Fruit fly (Drosophila melanogaster): ENCODE results near the gene Fie.

Fie gene

dm6 chr3L:3850477-3850876 lies 41.9 kb upstream of the Fie start:
- TF ChIP-seq CG13204 (GFP tag; optimal IDR thresholded peaks at IDR 0.05) (no peak), CG8301 (tag; optimal IDR thresholded peaks at IDR 0.05) (no peak)

dm6 chr3L:3851048-3851447 lies 41.3 kb upstream of the Fie start:
- TF ChIP-seq fd96Ca (GFP tag; IDR thresholded peaks at IDR 0.05) (no peak), CG17806 (tag; optimal IDR thresholded peaks at IDR 0.05) (no peak), CG4496 (GFP tag; IDR thresholded peaks at IDR 0.05) (no peak), rn (GFP tag; IDR thresholded peaks at IDR 0.05) (no peak), gl (tag; optimal IDR thresholded peaks at IDR 0.05) (no peak), CG10348 (GFP tag; IDR thresholded peaks at IDR 0.05) (no peak), CG32121 (GFP tag; IDR thresholded peaks at IDR 0.05) (no peak), Ets98B (GFP tag; IDR thresholded peaks at IDR 0.05) (no peak), CG9948 (tag; optimal IDR thresholded peaks at IDR 0.05) (no peak), EcR (GFP tag; optimal IDR thresholded peaks at IDR 0.05) (no peak), CG34367 (tag; optimal IDR thresholded peaks at IDR 0.05) (no peak), Pif1B (GFP tag; optimal IDR thresholded peaks at IDR 0.05) (no peak), CG13204 (GFP tag; optimal IDR thresholded peaks at IDR 0.05) (no peak), CG15710 (tag; optimal IDR thresholded peaks at IDR 0.05) (no peak), Snoo (tag; optimal IDR thresholded peaks at IDR 0.05) (no peak), D1 (tag; optimal IDR thresholded peaks at IDR 0.05) (no peak), CG12605 (GFP tag; IDR thresholded peaks at IDR 0.05) (no peak), CG8159 (tag; optimal IDR thresholded peaks at IDR 0.05) (no peak), Pif1A (GFP tag; optimal IDR thresholded peaks at IDR 0.05) (no peak), CG14655 (GFP tag; optimal IDR thresholded peaks at IDR 0.05) (no peak)

- TF ChIP-seq Ets98B (GFP tag; IDR thresholded peaks at IDR 0.05) (no peak), EcR (GFP tag; optimal IDR thresholded peaks at IDR 0.05) (no peak), CG10348 (GFP tag; IDR thresholded peaks at IDR 0.05) (no peak), CG9948 (tag; optimal IDR thresholded peaks at IDR 0.05) (peak; percentile 30), CG17806 (tag; optimal IDR thresholded peaks at IDR 0.05) (peak; percentile 40), Pif1A (GFP tag; optimal IDR thresholded peaks at IDR 0.05) (peak; percentile 17), CG14655 (GFP tag; optimal IDR thresholded peaks at IDR 0.05) (no peak), Snoo (tag; optimal IDR thresholded peaks at IDR 0.05) (no peak), CG8159 (tag; optimal IDR thresholded peaks at IDR 0.05) (peak; percentile 59), Pif1B (GFP tag; optimal IDR thresholded peaks at IDR 0.05) (peak; percentile 24), CG8301 (tag; optimal IDR thresholded peaks at IDR 0.05) (peak; percentile 1), CG13204 (GFP tag; optimal IDR thresholded peaks at IDR 0.05) (no peak), CG15710 (tag; optimal IDR thresholded peaks at IDR 0.05) (peak; percentile 59), CG34367 (tag; optimal IDR thresholded peaks at IDR 0.05) (peak; percentile 30), CG4496 (GFP tag; IDR thresholded peaks at IDR 0.05) (no peak), CG12605 (GFP tag; IDR thresholded peaks at IDR 0.05) (no peak), D1 (tag; optimal IDR thresholded peaks at IDR 0.05) (no peak)
These were observed 40.5 kb upstream of the Fie start for dm6 chr3L:3851847-3852246.

- TF ChIP-seq CG32121 (GFP tag; IDR thresholded peaks at IDR 0.05) = no peak
- no peak for TF ChIP-seq EcR (GFP tag; optimal IDR thresholded peaks at IDR 0.05)
- TF ChIP-seq gl (tag; optimal IDR thresholded peaks at IDR 0.05) = no peak
- no peak for TF ChIP-seq fd96Ca (GFP tag; IDR thresholded peaks at IDR 0.05)
- TF ChIP-seq Ets98B (GFP tag; IDR thresholded peaks at IDR 0.05) = no peak; the same call in 1 of the 2 replicates
- no peak; the same call in 1 of the 3 replicates for TF ChIP-seq CG4496 (GFP tag; IDR thresholded peaks at IDR 0.05)
- peak; percentile 37 for TF ChIP-seq Pif1A (GFP tag; optimal IDR thresholded peaks at IDR 0.05)
- TF ChIP-seq CG10348 (GFP tag; IDR thresholded peaks at IDR 0.05) = no peak
- peak; percentile 55 for TF ChIP-seq CG17806 (tag; optimal IDR thresholded peaks at IDR 0.05)
- TF ChIP-seq CG9948 (tag; optimal IDR thresholded peaks at IDR 0.05) = peak; percentile 45
- peak; percentile 30 for TF ChIP-seq CG14655 (GFP tag; optimal IDR thresholded peaks at IDR 0.05)
- TF ChIP-seq Pif1B (GFP tag; optimal IDR thresholded peaks at IDR 0.05) = peak; percentile 37
- peak; percentile 81 for TF ChIP-seq CG34367 (tag; optimal IDR thresholded peaks at IDR 0.05)
- TF ChIP-seq Snoo (tag; optimal IDR thresholded peaks at IDR 0.05) = no peak
- TF ChIP-seq CG8159 (tag; optimal IDR thresholded peaks at IDR 0.05) = peak; percentile 73
- TF ChIP-seq CG15710 (tag; optimal IDR thresholded peaks at IDR 0.05) = peak; percentile 83
- TF ChIP-seq D1 (tag; optimal IDR thresholded peaks at IDR 0.05) = no peak
- TF ChIP-seq CG8301 (tag; optimal IDR thresholded peaks at IDR 0.05) = no peak
- 0 out of 2 replicates have a peak, but pooled peaks have one; percentile 12 for TF ChIP-seq CG12605 (GFP tag; IDR thresholded peaks at IDR 0.05)
- TF ChIP-seq rn (GFP tag; IDR thresholded peaks at IDR 0.05) = peak; percentile 28; the same call in 1 of the 2 replicates
- TF ChIP-seq CG13204 (GFP tag; optimal IDR thresholded peaks at IDR 0.05) = peak; percentile 68
These were observed 39.5 kb upstream of the Fie start for dm6 chr3L:3852842-3853241.

dm6 chr3L:3855194-3855980 lies 37.0 kb upstream of the Fie start:
- TF ChIP-seq CG14655 (GFP tag; optimal IDR thresholded peaks at IDR 0.05) = no peak
- no peak for TF ChIP-seq rn (GFP tag; IDR thresholded peaks at IDR 0.05)
- TF ChIP-seq CG13204 (GFP tag; optimal IDR thresholded peaks at IDR 0.05) = no peak
- no peak for TF ChIP-seq CG17806 (tag; optimal IDR thresholded peaks at IDR 0.05)
- no peak for TF ChIP-seq gl (tag; optimal IDR thresholded peaks at IDR 0.05)
- TF ChIP-seq CG8159 (tag; optimal IDR thresholded peaks at IDR 0.05) = no peak
- no peak for TF ChIP-seq CG10348 (GFP tag; IDR thresholded peaks at IDR 0.05)
- TF ChIP-seq D1 (tag; optimal IDR thresholded peaks at IDR 0.05) = no peak
- TF ChIP-seq CG32121 (GFP tag; IDR thresholded peaks at IDR 0.05) = no peak
- no peak for TF ChIP-seq CG8301 (tag; optimal IDR thresholded peaks at IDR 0.05)
- TF ChIP-seq Pif1A (GFP tag; optimal IDR thresholded peaks at IDR 0.05) = no peak
- no peak for TF ChIP-seq Snoo (tag; optimal IDR thresholded peaks at IDR 0.05)
- no peak for TF ChIP-seq CG4496 (GFP tag; IDR thresholded peaks at IDR 0.05)
- no peak for TF ChIP-seq fd96Ca (GFP tag; IDR thresholded peaks at IDR 0.05)
